Fruit fly (Drosophila melanogaster) whole organism, wandering third instar larva: ENCODE measurements around the gene CG34409.

Source experiments
- Dfd ChIP-seq: fragments of >200 bp; optimal IDR thresholded peaks from 2 replicates; lab custom pipeline; 2017; ENCODE audit warnings: missing biosample characterization, missing genetic modification characterization
- HLH106 ChIP-seq: fragments of 200-800 bp; optimal IDR thresholded peaks from 3 replicates; lab custom pipeline; 2019; ENCODE audit warnings: missing biosample characterization, mild to moderate bottlenecking, missing genetic modification characterization, moderate library complexity
- Hnf4 ChIP-seq: fragments of 200-800 bp; sonication (Bioruptor generic); optimal IDR thresholded peaks from 2 replicates; lab custom pipeline; 2016; ENCODE audit warnings: missing biosample characterization, mild to moderate bottlenecking, missing genetic modification characterization
- Hr78 ChIP-seq: fragments of >200 bp; optimal IDR thresholded peaks from 2 replicates; lab custom pipeline; 2017; ENCODE audit warnings: missing biosample characterization, missing genetic modification characterization
- Myc ChIP-seq: fragments of >200 bp; optimal IDR thresholded peaks from 2 replicates; lab custom pipeline; 2017
- N ChIP-seq: fragments of >200 bp; optimal IDR thresholded peaks from 2 replicates; lab custom pipeline; 2018; ENCODE audit warnings: missing biosample characterization, missing external identifiers, missing genetic modification characterization
- Vsx2 ChIP-seq: fragments of 200-300, 225-300 bp; sonication (Bioruptor generic); optimal IDR thresholded peaks from 2 replicates; lab custom pipeline; 2018; ENCODE audit warnings: missing biosample characterization, missing genetic modification characterization; ENCODE audit not compliant: partially characterized antibody
- br ChIP-seq: fragments of 200-800 bp; sonication (Bioruptor generic); optimal IDR thresholded peaks from 2 replicates; lab custom pipeline; 2016; ENCODE audit warnings: missing biosample characterization, missing genetic modification characterization
- fru ChIP-seq: fragments of 200-800 bp; sonication (Bioruptor generic); optimal IDR thresholded peaks from 3 replicates; lab custom pipeline; 2016; ENCODE audit warnings: missing biosample characterization, mild to moderate bottlenecking, missing genetic modification characterization
- psq ChIP-seq: fragments of 200-800 bp; sonication (Bioruptor generic); optimal IDR thresholded peaks from 3 replicates; lab custom pipeline; 2017; ENCODE audit warnings: missing biosample characterization, mild to moderate bottlenecking, missing genetic modification characterization, moderate library complexity
- usp ChIP-seq: fragments of >200 bp; optimal IDR thresholded peaks from 2 replicates; lab custom pipeline; 2017; ENCODE audit warnings: missing biosample characterization, missing genetic modification characterization

DNA sequence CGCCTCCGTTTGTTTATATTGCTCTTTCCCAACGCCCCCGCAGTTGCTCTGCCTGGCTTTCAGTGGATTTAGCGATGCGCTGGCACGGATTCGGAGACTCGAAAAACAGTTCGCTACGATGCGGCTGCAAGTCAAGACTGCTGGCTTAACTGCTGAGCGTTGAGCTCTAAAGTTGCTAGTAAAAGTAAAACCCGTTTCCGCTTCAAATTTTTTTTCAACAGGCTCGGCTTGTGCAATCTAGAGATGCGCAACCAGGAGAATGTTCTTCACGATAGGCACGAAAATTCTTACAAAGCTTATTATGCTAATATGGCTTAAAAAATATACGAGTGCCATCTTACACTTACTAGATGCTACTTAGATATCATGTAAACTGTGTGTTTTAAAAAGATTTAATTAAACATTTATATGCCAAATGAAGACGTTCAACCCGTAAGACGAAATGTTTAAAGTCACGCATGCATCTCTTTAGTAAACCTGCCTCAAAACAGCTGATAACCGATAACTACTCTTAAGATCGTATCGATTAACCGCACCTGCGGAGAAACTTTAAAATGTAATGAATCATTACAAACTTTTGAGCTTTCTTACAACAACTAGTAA is 1.2 kb upstream of the CG34409 start, which contains the start of gene CG12948:
- TF ChIP-seq Vsx2 (GFP tag; lab: Kevin White, UChicago) (no peak), usp (no peak), Hr78 (GFP tag; lab: Kevin White, UChicago) (no peak), Myc (lab: Kevin White, UChicago) (peak; percentile 50), Dfd (GFP tag; lab: Kevin White, UChicago) (no peak), psq (GFP tag; lab: Kevin White, UChicago) (peak; percentile 53), HLH106 (peak; percentile 79), br (GFP tag; lab: Kevin White, UChicago) (peak; percentile 80), Hnf4 (GFP tag; lab: Kevin White, UChicago) (no peak), N (GFP tag; lab: Kevin White, UChicago) (no peak), fru (GFP tag; lab: Kevin White, UChicago) (no peak)
